Fruit fly (Drosophila melanogaster) whole organism, adult: ENCODE data around the gene CG32236.

ENCODE experiments used
- CG11617 ChIP-seq: fragments of 200-800 bp; sonication (Bioruptor generic); optimal IDR thresholded peaks from 2 replicates; lab custom pipeline; 2017; ENCODE audit warnings: mild to moderate bottlenecking, missing biosample characterization, missing genetic modification reagents, missing genetic modification characterization
- CG14711 ChIP-seq: fragments of 200-800 bp; sonication (Bioruptor generic); optimal IDR thresholded peaks from 2 replicates; lab custom pipeline; 2018; ENCODE audit warnings: missing biosample characterization, mild to moderate bottlenecking, missing genetic modification characterization, moderate library complexity
- Hr96 ChIP-seq: fragments of 200-800 bp; sonication (Bioruptor generic); optimal IDR thresholded peaks from 2 replicates; lab custom pipeline; 2016; ENCODE audit warnings: missing biosample characterization, missing genetic modification characterization
- bab1 ChIP-seq: fragments of 200-800 bp; sonication (Bioruptor generic); optimal IDR thresholded peaks from 3 replicates; lab custom pipeline; 2019; ENCODE audit warnings: missing biosample characterization, mild to moderate bottlenecking, missing genetic modification characterization, moderate library complexity
- cnc ChIP-seq, 2 experiments: fragments of >200 bp; optimal IDR thresholded peaks; 2 replicates each; lab custom pipeline; 2017

dm6 chr3L:4700091-4700490 is 32.9 kb upstream of the CG32236 start:
- no peak for TF ChIP-seq bab1 (GFP tag; lab: Kevin White, UChicago)
- no peak for TF ChIP-seq cnc (optimal IDR thresholded peaks at IDR 0.05; lab: Kevin White, UChicago)
- TF ChIP-seq CG11617 (GFP tag; lab: Kevin White, UChicago) = no peak
- TF ChIP-seq Hr96 = no peak
- TF ChIP-seq CG14711 (tag; lab: Kevin White, UChicago) = no peak
